Worm (Caenorhabditis elegans): Measurements from ENCODE around the gene ccd-5.
A peak's percentile ranks its signal among the peaks of the same experiment; 100 is the strongest.

- TF ChIP-seq skn-1 (tag; optimal IDR thresholded peaks at IDR 0.05) (no peak), unc-39 (tag; optimal IDR thresholded peaks at IDR 0.05) (no peak), lin-15B (tag; optimal IDR thresholded peaks at IDR 0.05) (no peak), nhr-12 (tag; optimal IDR thresholded peaks at IDR 0.05) (no peak), fos-1 (tag; optimal IDR thresholded peaks at IDR 0.05) (no peak), zag-1 (tag; optimal IDR thresholded peaks at IDR 0.05) (no peak), nhr-25 (tag; optimal IDR thresholded peaks at IDR 0.05) (peak; percentile 66), nhr-77 (tag; optimal IDR thresholded peaks at IDR 0.05) (no peak)
These were observed 15.6 kb upstream of the ccd-5 start for ce11 chrX:2588012-2588411.

All from whole organism, L3 larva.